Worm (Caenorhabditis elegans) whole organism, L4 larva: ENCODE results near the gene sahd-1.

ENCODE experiments used
- R02D3.7 ChIP-seq: fragments of 150-350 bp; sonication (generic microtip); optimal IDR thresholded peaks from 3 replicates; lab custom pipeline; 2014; ENCODE audit warnings: missing biosample characterization, missing genetic modification characterization
- arid-1 ChIP-seq: fragments of 200-800 bp; sonication (Bioruptor generic); conservative IDR thresholded peaks from 2 replicates; pipeline ENCODE4 v1.3.6; 2022; ENCODE audit warnings: missing genetic modification reagents, missing genetic modification characterization, missing compliant biosample characterization
- dpl-1 ChIP-seq: fragments of 150-350 bp; optimal IDR thresholded peaks from 2 replicates; lab custom pipeline; 2014; ENCODE audit warnings: missing biosample characterization, missing genetic modification reagents, missing genetic modification characterization
- mdl-1 ChIP-seq, 2 experiments: fragments of 150-350 bp in 1 of 2; sonication (generic microtip) in 1 of 2; optimal IDR thresholded peaks; 2 replicates each; lab custom pipeline; 2014 to 2017; ENCODE audit warnings: missing biosample characterization in 2 of 2, missing genetic modification characterization in 2 of 2
- mes-2 ChIP-seq: sonication (generic microtip); optimal IDR thresholded peaks from 2 replicates; lab custom pipeline; 2016; ENCODE audit warnings: missing genotype, mild to moderate bottlenecking, missing genetic modification characterization, missing compliant biosample characterization; ENCODE audit not compliant: poor library complexity, severe bottlenecking
- snpc-4 ChIP-seq: fragments of 150-350 bp; optimal IDR thresholded peaks from 2 replicates; lab custom pipeline; 2014; ENCODE audit warnings: missing biosample characterization, missing genetic modification characterization
- unc-62 ChIP-seq, 3 experiments: fragments of 150-350 bp in 1 of 3; sonication (generic microtip); optimal IDR thresholded peaks in 2 of 3; peaks in 1 of 3; 1 replicate in 1 of 3; 2 replicates in 2 of 3; lab custom pipeline; 2014 to 2017; ENCODE audit warnings: missing biosample characterization in 3 of 3, missing genetic modification characterization in 3 of 3, missing genetic modification reagents in 3 of 3, missing genotype in 1 of 3
- ztf-7 ChIP-seq: fragments of 150-350 bp; optimal IDR thresholded peaks from 2 replicates; lab custom pipeline; 2014; ENCODE audit warnings: missing biosample characterization, missing genetic modification characterization

- no peak for TF ChIP-seq unc-62 (GFP tag; optimal IDR thresholded peaks at IDR 0.05 in 1 of 2; lab: Kevin White, UChicago)
- TF ChIP-seq unc-62 (tag; optimal IDR thresholded peaks at IDR 0.05; lab: Kevin White, UChicago) = no peak
- TF ChIP-seq mes-2 = no peak
- no peak for TF ChIP-seq ztf-7 (tag; lab: Kevin White, UChicago)
- TF ChIP-seq R02D3.7 = no peak
- no peak for TF ChIP-seq mdl-1 (tag; optimal IDR thresholded peaks at IDR 0.05; lab: Kevin White, UChicago)
- no peak for TF ChIP-seq dpl-1
- no peak for TF ChIP-seq snpc-4 (tag; lab: Kevin White, UChicago)
- TF ChIP-seq arid-1 = no peak
These were observed 26.9 kb downstream of the sahd-1 start, which contains the start of gene nep-5 for ce11 chrII:5487844-5488243.
